Fruit fly (Drosophila melanogaster): ENCODE measurements around the gene CG6126.

DNA sequence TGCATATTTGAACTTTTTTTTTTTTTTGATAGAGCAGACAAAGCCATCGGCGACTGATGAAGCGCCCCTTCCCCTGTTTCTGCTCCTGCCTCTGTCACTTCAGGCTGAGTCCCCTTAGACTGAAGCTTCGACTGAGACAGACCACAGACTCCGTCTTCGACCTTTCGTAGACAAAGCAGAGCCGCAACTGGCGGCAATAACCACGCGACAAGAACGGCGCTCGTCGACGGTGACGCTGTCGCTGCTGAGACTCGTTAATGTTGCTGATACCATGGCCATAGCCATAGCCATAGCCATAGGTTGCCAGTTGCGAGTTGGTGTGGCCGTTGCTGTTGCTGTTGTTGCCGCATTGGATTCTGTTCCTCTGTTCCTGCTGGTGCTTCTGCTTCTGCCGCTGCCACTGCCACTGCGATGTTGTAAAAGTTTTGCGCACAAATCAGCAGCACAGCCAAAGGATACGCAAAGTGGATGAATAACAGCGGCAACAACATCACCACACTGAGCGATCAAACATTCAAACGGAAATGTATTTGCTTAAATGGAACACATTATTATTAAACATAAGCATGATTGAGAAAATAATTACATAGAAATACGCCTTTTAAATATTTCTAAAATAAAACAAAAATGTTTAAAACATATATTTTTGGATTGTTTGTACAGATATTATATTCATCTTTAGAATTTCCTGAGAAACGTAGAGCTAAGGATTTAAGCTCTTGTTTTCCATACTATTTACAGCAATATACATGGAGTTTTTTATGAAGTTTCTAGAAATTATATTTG is 20.6 kb upstream of the CG6126 start:
- no peak for TF ChIP-seq usp (GFP tag; optimal IDR thresholded peaks at IDR 0.05)
- no peak for TF ChIP-seq CG8478 (optimal IDR thresholded peaks at IDR 0.05)
- no peak for TF ChIP-seq pan (optimal IDR thresholded peaks at IDR 0.05)

All from whole organism.